Worm (Caenorhabditis elegans) whole organism, L2 larva: Measurements from ENCODE around the gene F17E9.16.
"Not testable (repeated sequence)": the region's sequence is repeated elsewhere in the genome, so short reads cannot be mapped to it uniquely, and the experiment has no call there.

Source experiments
- C34F6.9 ChIP-seq: fragments of 150-350 bp; optimal IDR thresholded peaks from 2 replicates; lab custom pipeline; 2014; ENCODE audit warnings: missing biosample characterization, missing genetic modification characterization
- F13H6.1 ChIP-seq: sonication (generic microtip); optimal IDR thresholded peaks from 2 replicates; lab custom pipeline; 2016; ENCODE audit warnings: missing genetic modification characterization, missing compliant biosample characterization
- R02D3.7 ChIP-seq: fragments of 150-350 bp; optimal IDR thresholded peaks from 2 replicates; lab custom pipeline; 2014; ENCODE audit warnings: missing biosample characterization, missing genetic modification characterization
- Y55F3AM.14 ChIP-seq: fragments of 200-800 bp; sonication (Bioruptor generic); optimal IDR thresholded peaks from 2 replicates; lab custom pipeline; 2018; ENCODE audit warnings: mild to moderate bottlenecking, missing genetic modification characterization, missing compliant biosample characterization
- alr-1 ChIP-seq: fragments of 150-350 bp; optimal IDR thresholded peaks from 2 replicates; lab custom pipeline; 2014; ENCODE audit warnings: missing biosample characterization, missing genetic modification characterization
- aly-2 ChIP-seq: fragments of 150-350 bp; optimal IDR thresholded peaks from 2 replicates; lab custom pipeline; 2014; ENCODE audit warnings: missing biosample characterization, missing genetic modification characterization
- blmp-1 ChIP-seq: sonication (generic microtip); optimal IDR thresholded peaks from 2 replicates; lab custom pipeline; 2017; ENCODE audit warnings: missing genetic modification characterization, mild to moderate bottlenecking, missing compliant biosample characterization, antibody characterized with exemption, moderate library complexity; ENCODE audit not compliant: insufficient read depth
- ceh-82 ChIP-seq: fragments of 150-350 bp; optimal IDR thresholded peaks from 2 replicates; lab custom pipeline; 2014; ENCODE audit warnings: missing biosample characterization, missing genetic modification characterization
- crh-2 ChIP-seq: sonication (generic microtip); optimal IDR thresholded peaks from 2 replicates; lab custom pipeline; 2017; ENCODE audit warnings: missing biosample characterization, missing genetic modification characterization
- dmd-4 ChIP-seq: sonication (generic microtip); optimal IDR thresholded peaks from 2 replicates; lab custom pipeline; 2017; ENCODE audit warnings: missing biosample characterization, missing genetic modification characterization
- egl-27 ChIP-seq: sonication (generic microtip); optimal IDR thresholded peaks from 3 replicates; lab custom pipeline; 2017; ENCODE audit warnings: missing biosample characterization, missing genetic modification reagents, missing genetic modification characterization
- elt-1 ChIP-seq: fragments of 150-350 bp; optimal IDR thresholded peaks from 2 replicates; lab custom pipeline; 2014; ENCODE audit warnings: missing biosample characterization, missing genetic modification characterization
- lin-11 ChIP-seq: fragments of 150-350 bp; sonication (generic microtip); optimal IDR thresholded peaks from 2 replicates; lab custom pipeline; 2014; ENCODE audit warnings: missing biosample characterization, missing genetic modification characterization, inconsistent platforms, mixed read lengths
- lin-13 ChIP-seq: fragments of 150-350 bp; optimal IDR thresholded peaks from 2 replicates; lab custom pipeline; 2014; ENCODE audit warnings: missing biosample characterization, missing genetic modification reagents, missing genetic modification characterization
- lin-39 ChIP-seq: fragments of 150-350 bp; optimal IDR thresholded peaks from 2 replicates; lab custom pipeline; 2014; ENCODE audit warnings: missing biosample characterization, missing genetic modification reagents, missing genetic modification characterization
- lsy-2 ChIP-seq, 2 experiments: fragments of 150-350 bp in 1 of 2; sonication (generic microtip) in 1 of 2; optimal IDR thresholded peaks; 2 replicates each; lab custom pipeline; 2014 to 2017; ENCODE audit warnings: missing biosample characterization in 2 of 2, missing genetic modification characterization in 2 of 2
- mbf-1 ChIP-seq: sonication (generic microtip); optimal IDR thresholded peaks from 2 replicates; lab custom pipeline; 2017; ENCODE audit warnings: missing biosample characterization, missing genetic modification characterization
- mdl-1 ChIP-seq, 2 experiments: fragments of 150-350 bp in 1 of 2; sonication (generic microtip) in 1 of 2; optimal IDR thresholded peaks; 2 replicates each; lab custom pipeline; 2017; ENCODE audit warnings: missing biosample characterization in 2 of 2, missing genetic modification characterization in 2 of 2
- nhr-10 ChIP-seq: sonication (generic microtip); optimal IDR thresholded peaks from 2 replicates; lab custom pipeline; 2017; ENCODE audit warnings: missing biosample characterization, missing genetic modification characterization
- nhr-11 ChIP-seq: fragments of 150-350 bp; optimal IDR thresholded peaks from 2 replicates; lab custom pipeline; 2014; ENCODE audit warnings: missing biosample characterization, missing genetic modification characterization
- nhr-23 ChIP-seq: fragments of 150-350 bp; optimal IDR thresholded peaks from 2 replicates; lab custom pipeline; 2014; ENCODE audit warnings: missing biosample characterization, missing genetic modification reagents, missing genetic modification characterization
- nhr-25 ChIP-seq: fragments of 150-350 bp; sonication (generic microtip); optimal IDR thresholded peaks from 3 replicates; lab custom pipeline; 2014; ENCODE audit warnings: missing biosample characterization, missing genetic modification characterization
- nhr-6 ChIP-seq: fragments of 150-350 bp; optimal IDR thresholded peaks from 2 replicates; lab custom pipeline; 2014; ENCODE audit warnings: missing biosample characterization, missing genetic modification characterization
- nhr-77 ChIP-seq: fragments of 150-350 bp; optimal IDR thresholded peaks from 2 replicates; lab custom pipeline; 2014; ENCODE audit warnings: missing biosample characterization, missing genetic modification characterization
- sma-9 ChIP-seq, 2 experiments: fragments of 150-350 bp in 1 of 2; sonication (generic microtip) in 1 of 2; optimal IDR thresholded peaks; 2 replicates each; lab custom pipeline; 2014 to 2016; ENCODE audit warnings: missing genetic modification characterization in 2 of 2, mild to moderate bottlenecking in 1 of 2, missing biosample characterization in 1 of 2, missing compliant biosample characterization in 1 of 2, missing genetic modification reagents in 1 of 2, moderate library complexity in 1 of 2
- snpc-4 ChIP-seq: fragments of 150-350 bp; optimal IDR thresholded peaks from 2 replicates; lab custom pipeline; 2014; ENCODE audit warnings: missing biosample characterization, missing genetic modification characterization
- zag-1 ChIP-seq: fragments of 150-350 bp; optimal IDR thresholded peaks from 2 replicates; lab custom pipeline; 2014; ENCODE audit warnings: missing biosample characterization, missing genetic modification characterization
- ztf-1 ChIP-seq: fragments of 200-800 bp; sonication (Bioruptor generic); conservative IDR thresholded peaks from 2 replicates; pipeline ENCODE4 v1.3.6; 2022; ENCODE audit warnings: missing genetic modification characterization, missing compliant biosample characterization
- ztf-11 ChIP-seq: sonication (generic microtip); optimal IDR thresholded peaks from 2 replicates; lab custom pipeline; 2017; ENCODE audit warnings: missing biosample characterization, missing genetic modification characterization

Gene F17E9.16

ce11 chrIV:8352036-8352435, at the start of gene F17E9.16:
Gene F17E9.16, plus strand, starts transcription at chrIV:8352336.
- TF ChIP-seq Y55F3AM.14 (GFP tag; lab: Kevin White, UChicago); nhr-77 (tag; lab: Kevin White, UChicago); ceh-82 (tag; lab: Kevin White, UChicago): not testable (repeated sequence)
- TF ChIP-seq, all 48 proteins: peak for 0; not testable (repeated sequence) for 48

DNA sequence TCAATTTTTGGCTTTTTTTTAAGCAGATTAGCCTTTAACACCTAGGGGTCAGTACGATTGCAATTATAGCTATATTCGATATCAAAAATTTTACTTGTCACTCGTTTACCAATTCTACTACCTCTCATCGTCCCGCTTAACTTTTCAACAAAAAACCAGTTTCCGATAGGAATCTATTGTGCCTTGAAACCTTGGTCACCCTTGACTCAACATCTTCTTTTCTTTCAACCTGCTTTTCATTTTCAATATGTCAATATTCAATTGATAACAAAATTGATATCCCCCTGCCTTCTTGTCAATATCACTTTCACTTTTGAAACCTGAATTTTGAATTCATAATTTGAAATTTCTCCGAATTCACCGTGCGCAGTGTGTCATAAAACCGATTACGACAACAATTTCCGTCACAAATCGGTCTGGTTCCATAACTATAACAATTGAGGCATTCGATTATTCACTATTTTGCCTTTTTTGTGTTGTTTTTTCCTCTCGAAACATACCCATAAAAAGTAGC, 49.4 kb upstream of the F17E9.16 start:
- TF ChIP-seq mdl-1 (tag; optimal IDR thresholded peaks at IDR 0.05; lab: Kevin White, UChicago) = no peak
- TF ChIP-seq blmp-1 (tag; lab: Kevin White, UChicago) = peak; percentile 62
- TF ChIP-seq sma-9 (GFP tag; optimal IDR thresholded peaks at IDR 0.05; lab: Kevin White, UChicago) = no peak
- no peak for TF ChIP-seq sma-9 (tag; optimal IDR thresholded peaks at IDR 0.05; lab: Kevin White, UChicago)
- no peak for TF ChIP-seq ztf-1 (GFP tag; lab: Robert Waterston, UW)
- TF ChIP-seq egl-27 (tag; lab: Kevin White, UChicago) = no peak
- TF ChIP-seq lin-13 (GFP tag; lab: Kevin White, UChicago) = no peak
- TF ChIP-seq ceh-82 (tag; lab: Kevin White, UChicago) = no peak
- peak; percentile 56 for TF ChIP-seq nhr-25 (tag; lab: Kevin White, UChicago)

- TF ChIP-seq snpc-4 (no peak), ztf-1 (GFP tag; lab: Robert Waterston, UW) (no peak), dmd-4 (tag; lab: Kevin White, UChicago) (no peak)
These were observed 48.5 kb upstream of the F17E9.16 start, which contains the start of gene vha-5 for ce11 chrIV:8303668-8304067. Gene vha-5, plus strand, starts transcription at chrIV:8303968.

DNA sequence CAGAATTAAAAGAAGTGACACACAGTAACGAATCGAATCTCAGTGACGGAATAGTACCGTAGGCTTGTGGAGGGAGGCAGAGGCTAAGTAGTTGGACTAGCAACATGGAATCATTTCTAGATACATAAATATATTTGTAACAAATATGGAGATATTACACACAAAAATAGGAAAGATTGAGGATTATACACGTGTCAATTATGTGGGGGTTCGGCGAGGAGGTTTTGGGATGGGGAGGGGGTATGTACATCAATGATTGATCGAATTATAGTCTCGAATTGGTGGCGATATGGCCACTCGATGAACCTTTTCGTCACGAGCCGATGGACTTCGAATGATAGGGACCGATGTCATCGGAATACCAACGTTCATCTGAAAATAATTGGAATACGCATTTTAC, 44.7 kb upstream of the F17E9.16 start:
- TF ChIP-seq nhr-23 (tag; lab: Kevin White, UChicago) (no peak), lsy-2 (tag; optimal IDR thresholded peaks at IDR 0.05; lab: Kevin White, UChicago) (no peak), nhr-25 (tag; lab: Kevin White, UChicago) (peak; percentile 27)

DNA sequence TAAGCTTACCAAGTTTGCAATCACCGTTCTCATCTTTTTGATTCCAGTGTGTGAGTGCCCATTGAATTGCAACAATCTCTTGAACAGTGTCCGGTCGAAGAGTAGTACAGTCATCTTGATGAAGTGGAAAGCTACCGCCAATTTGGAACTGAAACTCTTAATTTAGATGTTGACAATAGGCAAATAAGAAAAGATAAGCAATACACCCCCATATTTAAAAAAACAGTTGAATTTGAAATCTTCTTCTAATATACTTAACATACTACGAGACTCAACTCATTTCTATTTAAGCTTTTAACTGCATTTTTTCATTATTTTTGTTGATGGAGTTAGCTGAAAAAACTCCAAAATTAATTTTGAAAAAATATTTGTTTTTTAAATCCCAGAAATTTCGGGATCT, 40.0 kb upstream of the F17E9.16 start:
- no peak for TF ChIP-seq Y55F3AM.14 (GFP tag; lab: Kevin White, UChicago)
- no peak for TF ChIP-seq nhr-6 (tag; lab: Kevin White, UChicago)
- TF ChIP-seq nhr-11 = no peak
- no peak for TF ChIP-seq C34F6.9 (tag; lab: Kevin White, UChicago)
- TF ChIP-seq mdl-1 (tag; optimal IDR thresholded peaks at IDR 0.05; lab: Kevin White, UChicago) = no peak
- TF ChIP-seq R02D3.7 = no peak
- no peak for TF ChIP-seq crh-2 (tag; lab: Kevin White, UChicago)
- TF ChIP-seq lin-39 (tag; lab: Kevin White, UChicago) = no peak
- no peak for TF ChIP-seq alr-1 (tag; lab: Kevin White, UChicago)
- TF ChIP-seq aly-2 (tag; lab: Kevin White, UChicago) = no peak
- no peak for TF ChIP-seq elt-1 (tag; lab: Kevin White, UChicago)
- TF ChIP-seq mbf-1 = no peak
- no peak for TF ChIP-seq lin-11 (tag; lab: Kevin White, UChicago)
- no peak for TF ChIP-seq blmp-1 (tag; lab: Kevin White, UChicago)
- no peak for TF ChIP-seq zag-1 (tag; lab: Kevin White, UChicago)

DNA sequence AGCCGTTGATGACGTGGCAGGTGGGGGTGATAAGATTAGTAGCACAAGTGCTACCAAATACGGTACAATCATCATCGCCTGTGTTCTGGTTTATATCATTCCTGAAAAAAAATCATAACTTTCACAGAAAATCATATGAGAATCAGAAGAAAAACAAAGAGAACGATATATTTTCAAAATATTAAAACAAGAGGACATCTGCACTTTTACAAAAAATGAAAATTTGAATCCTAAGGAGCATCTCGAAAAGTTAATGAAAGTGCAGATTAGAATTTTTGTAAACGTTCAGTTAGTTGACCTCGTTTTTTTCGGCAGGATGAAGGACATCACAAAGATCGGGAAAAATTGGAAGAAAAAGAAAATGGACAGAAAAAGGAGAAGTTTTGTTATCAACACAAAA, 39.3 kb upstream of the F17E9.16 start, which contains the start of gene F35H10.10:
Gene F35H10.10, minus strand, starts transcription at position 101 of the 400 bp plus-strand sequence.
- TF ChIP-seq zag-1 (tag; lab: Kevin White, UChicago) (no peak), nhr-10 (tag; lab: Kevin White, UChicago) (no peak), F13H6.1 (tag; lab: Kevin White, UChicago) (no peak), R02D3.7 (no peak), ztf-11 (tag; lab: Kevin White, UChicago) (no peak)
